Worm (Caenorhabditis elegans): ENCODE results near the gene ZK418.13.
A peak's percentile ranks its signal among the peaks of the same experiment; 100 is the strongest.

The ZK418.13 gene

ce11 chrIII:7114952-7115488 lies 38.7 kb upstream of the ZK418.13 start, which contains the start of gene nhr-10:
nhr-10 (minus strand) TSS chrIII:7115438.
- no peak for TF ChIP-seq fkh-10 (GFP tag; optimal IDR thresholded peaks at IDR 0.05)
- TF ChIP-seq egl-5 (tag; optimal IDR thresholded peaks at IDR 0.05): no peak
- TF ChIP-seq nhr-237 (tag; optimal IDR thresholded peaks at IDR 0.05): no peak
- peak; percentile 77 for TF ChIP-seq nhr-11 (tag; optimal IDR thresholded peaks at IDR 0.05)

- TF ChIP-seq nhr-23 (tag; optimal IDR thresholded peaks at IDR 0.05) (no peak), nhr-25 (tag; optimal IDR thresholded peaks at IDR 0.05) (no peak), R02D3.7 (tag; optimal IDR thresholded peaks at IDR 0.05) (no peak), nhr-76 (tag; optimal IDR thresholded peaks at IDR 0.05) (no peak), lsy-12 (tag; optimal IDR thresholded peaks at IDR 0.05) (no peak), ceh-16 (tag; optimal IDR thresholded peaks at IDR 0.05) (no peak), nhr-237 (tag; optimal IDR thresholded peaks at IDR 0.05) (no peak), sea-2 (GFP tag; optimal IDR thresholded peaks at IDR 0.05) (no peak), skn-1 (tag; optimal IDR thresholded peaks at IDR 0.05) (no peak), ztf-11 (tag; optimal IDR thresholded peaks at IDR 0.05) (no peak), fos-1 (tag; optimal IDR thresholded peaks at IDR 0.05) (no peak), daf-12 (tag; optimal IDR thresholded peaks at IDR 0.05) (no peak), pha-4 (tag; optimal IDR thresholded peaks at IDR 0.05) (no peak), nhr-12 (tag; optimal IDR thresholded peaks at IDR 0.05) (no peak), elt-1 (tag; optimal IDR thresholded peaks at IDR 0.05) (no peak), nhr-11 (tag; optimal IDR thresholded peaks at IDR 0.05) (no peak), ZK546.5 (tag; optimal IDR thresholded peaks at IDR 0.05) (no peak), lin-15B (tag; optimal IDR thresholded peaks at IDR 0.05) (no peak), ceh-9 (tag; optimal IDR thresholded peaks at IDR 0.05) (no peak)
Measured at ce11 chrIII:7112285-7112684, 36.0 kb upstream of the ZK418.13 start.

ce11 chrIII:7111793-7112192 lies 35.5 kb upstream of the ZK418.13 start, which contains the start of gene B0280.7:
B0280.7 (minus strand) TSS chrIII:7111893.
- TF ChIP-seq nhr-237 (tag; optimal IDR thresholded peaks at IDR 0.05): no peak
- no peak for TF ChIP-seq snpc-4 (tag; optimal IDR thresholded peaks at IDR 0.05)
- no peak for TF ChIP-seq unc-39 (tag; optimal IDR thresholded peaks at IDR 0.05)
- no peak for TF ChIP-seq skn-1 (tag; optimal IDR thresholded peaks at IDR 0.05)
- TF ChIP-seq sea-2 (GFP tag; optimal IDR thresholded peaks at IDR 0.05): no peak
- TF ChIP-seq nhr-43 (tag; optimal IDR thresholded peaks at IDR 0.05; ENCODE audit: poor library complexity, severe bottlenecking): no peak
- TF ChIP-seq jun-1 (tag; optimal IDR thresholded peaks at IDR 0.05): no peak
- TF ChIP-seq zag-1 (tag; optimal IDR thresholded peaks at IDR 0.05): no peak

ce11 chrIII:7107965-7108364 lies 31.7 kb upstream of the ZK418.13 start, which contains the start of gene odd-1:
odd-1 (plus strand) TSS chrIII:7108313.
- TF ChIP-seq fkh-10 (GFP tag; optimal IDR thresholded peaks at IDR 0.05): no peak
- no peak for TF ChIP-seq ceh-9 (tag; optimal IDR thresholded peaks at IDR 0.05)
- TF ChIP-seq eor-1 (tag; optimal IDR thresholded peaks at IDR 0.05): no peak
- no peak for TF ChIP-seq zag-1 (tag; optimal IDR thresholded peaks at IDR 0.05)
- TF ChIP-seq pqm-1 (tag; optimal IDR thresholded peaks at IDR 0.05): peak; percentile 59
- TF ChIP-seq skn-1 (tag; optimal IDR thresholded peaks at IDR 0.05): no peak
- no peak for TF ChIP-seq unc-62 (GFP tag; optimal IDR thresholded peaks at IDR 0.05)
- TF ChIP-seq nhr-67 (tag; optimal IDR thresholded peaks at IDR 0.05): no peak
- no peak for TF ChIP-seq nhr-76 (tag; optimal IDR thresholded peaks at IDR 0.05)
- TF ChIP-seq nhr-25 (tag; optimal IDR thresholded peaks at IDR 0.05): no peak
- TF ChIP-seq daf-12 (tag; optimal IDR thresholded peaks at IDR 0.05): no peak
- no peak for TF ChIP-seq hmg-11 (tag; optimal IDR thresholded peaks at IDR 0.05)
- TF ChIP-seq nhr-237 (tag; optimal IDR thresholded peaks at IDR 0.05): no peak
- TF ChIP-seq pha-4 (tag; optimal IDR thresholded peaks at IDR 0.05): peak; percentile 17
- TF ChIP-seq elt-2 (tag; optimal IDR thresholded peaks at IDR 0.05): peak; percentile 77
- no peak for TF ChIP-seq ztf-11 (tag; optimal IDR thresholded peaks at IDR 0.05)
- TF ChIP-seq lsy-12 (tag; optimal IDR thresholded peaks at IDR 0.05): no peak

ce11 chrIII:7106854-7107253 lies 30.6 kb upstream of the ZK418.13 start:
- TF ChIP-seq pqm-1 (tag; optimal IDR thresholded peaks at IDR 0.05) (peak; percentile 55), egl-5 (tag; optimal IDR thresholded peaks at IDR 0.05) (no peak), hmg-11 (tag; optimal IDR thresholded peaks at IDR 0.05) (no peak), elt-2 (tag; optimal IDR thresholded peaks at IDR 0.05) (peak; percentile 72)
